Fruit fly (Drosophila melanogaster): ENCODE data around the gene CG3246.
A peak's percentile ranks its signal among the peaks of the same experiment; 100 is the strongest.

The CG3246 gene

DNA sequence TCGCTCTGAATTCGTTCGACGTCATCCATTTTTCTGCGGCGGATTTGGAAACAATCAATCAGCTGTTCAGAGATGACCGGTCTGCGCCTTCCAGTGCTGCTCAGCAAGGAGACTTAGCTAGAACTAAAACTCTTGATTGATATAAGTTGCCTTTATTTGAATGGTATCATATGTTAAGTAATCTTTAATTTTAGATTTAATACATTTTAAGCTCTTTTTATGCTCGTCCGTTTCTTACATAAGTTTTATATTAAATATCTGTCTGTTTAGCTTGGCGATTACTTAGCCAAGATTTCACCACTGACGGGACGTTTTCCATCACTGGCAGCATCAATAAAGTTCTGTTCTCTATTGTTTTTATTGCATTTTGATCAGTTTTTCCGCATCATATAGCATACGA is 4.7 kb downstream of the CG3246 start, which contains the start of the genes Cog3 and Sec5 (continued):
- TF ChIP-seq CG10979 (tag; optimal IDR thresholded peaks at IDR 0.05) (peak; percentile 58), Sin3A (optimal IDR thresholded peaks at IDR 0.05) (peak; percentile 76), sc (optimal IDR thresholded peaks at IDR 0.05) (no peak), sc (GFP tag; optimal IDR thresholded peaks at IDR 0.05) (no peak), bbx (GFP tag; IDR thresholded peaks at IDR 0.05; ENCODE audit: partially characterized antibody) (no peak), B-H2 (GFP tag; optimal IDR thresholded peaks at IDR 0.05) (no peak), Hr39 (optimal IDR thresholded peaks at IDR 0.05) (no peak), her (GFP tag; optimal IDR thresholded peaks at IDR 0.05) (no peak), usp (GFP tag; optimal IDR thresholded peaks at IDR 0.05) (no peak), YL-1 (GFP tag; optimal IDR thresholded peaks at IDR 0.05) (peak; percentile 86), CG12744 (GFP tag; optimal IDR thresholded peaks at IDR 0.05) (no peak), CG15696 (tag; optimal IDR thresholded peaks at IDR 0.05) (peak; percentile 69), CG2712 (tag; optimal IDR thresholded peaks at IDR 0.05) (peak; percentile 81), CG7372 (GFP tag; IDR thresholded peaks at IDR 0.05) (peak; percentile 69; the same call in 1 of the 2 replicates), nmo (GFP tag; optimal IDR thresholded peaks at IDR 0.05) (peak; percentile 72), tgo (GFP tag; IDR thresholded peaks at IDR 0.05) (peak; percentile 53; the same call in 1 of the 3 replicates), ewg (GFP tag; optimal IDR thresholded peaks at IDR 0.05) (no peak), CG9817 (tag; optimal IDR thresholded peaks at IDR 0.05) (peak; percentile 66), CG16779 (GFP tag; IDR thresholded peaks at IDR 0.05) (no peak), mirr (GFP tag; optimal IDR thresholded peaks at IDR 0.05) (no peak), ham (GFP tag; IDR thresholded peaks at IDR 0.05) (no peak), CG13775 (GFP tag; optimal IDR thresholded peaks at IDR 0.05) (peak; percentile 67), HLHmδ (GFP tag; optimal IDR thresholded peaks at IDR 0.05) (no peak), sima (GFP tag; optimal IDR thresholded peaks at IDR 0.05) (no peak), croc (GFP tag; conservative IDR thresholded peaks at IDR 0.05) (peak; percentile 26; the same call in 2 of the 3 replicates), lbe (GFP tag; optimal IDR thresholded peaks at IDR 0.05) (no peak), GATAe (GFP tag; conservative IDR thresholded peaks at IDR 0.05) (no peak), CG10274 (GFP tag; optimal IDR thresholded peaks at IDR 0.05) (no peak), lilli (GFP tag; optimal IDR thresholded peaks at IDR 0.05) (peak; percentile 52), Nf-YC (tag; optimal IDR thresholded peaks at IDR 0.05) (peak; percentile 75), CG10654 (GFP tag; optimal IDR thresholded peaks at IDR 0.05) (peak; percentile 34), CG13624 (GFP tag; optimal IDR thresholded peaks at IDR 0.05) (no peak), gsb-n (tag; optimal IDR thresholded peaks at IDR 0.05) (no peak), sqz (GFP tag; optimal IDR thresholded peaks at IDR 0.05) (no peak), eve (GFP tag; optimal IDR thresholded peaks at IDR 0.05) (no peak), BtbVII (GFP tag; optimal IDR thresholded peaks at IDR 0.05) (no peak), phol (tag; optimal IDR thresholded peaks at IDR 0.05) (peak; percentile 87), CG17829 (tag; optimal IDR thresholded peaks at IDR 0.05) (peak; percentile 76), CG3847 (GFP tag; IDR thresholded peaks at IDR 0.05) (peak; percentile 85), Doc2 (GFP tag; IDR thresholded peaks at IDR 0.05) (no peak), Six4 (GFP tag; optimal IDR thresholded peaks at IDR 0.05) (no peak), CG34224 (GFP tag; IDR thresholded peaks at IDR 0.05; ENCODE audit: partially characterized antibody) (no peak), Dek (tag; optimal IDR thresholded peaks at IDR 0.05) (peak; percentile 49), CG5180 (GFP tag; optimal IDR thresholded peaks at IDR 0.05) (no peak), pita (GFP tag; optimal IDR thresholded peaks at IDR 0.05) (no peak), CG6683 (GFP tag; optimal IDR thresholded peaks at IDR 0.05) (peak; percentile 33), fd102C (GFP tag; optimal IDR thresholded peaks at IDR 0.05) (no peak), sim (GFP tag; IDR thresholded peaks at IDR 0.05) (no peak), CG9437 (GFP tag; optimal IDR thresholded peaks at IDR 0.05) (peak; percentile 59)
